Fruit fly (Drosophila melanogaster): ENCODE data around the gene CG44098.
A peak's percentile ranks its signal among the peaks of the same experiment; 100 is the strongest.

The CG44098 gene

DNA sequence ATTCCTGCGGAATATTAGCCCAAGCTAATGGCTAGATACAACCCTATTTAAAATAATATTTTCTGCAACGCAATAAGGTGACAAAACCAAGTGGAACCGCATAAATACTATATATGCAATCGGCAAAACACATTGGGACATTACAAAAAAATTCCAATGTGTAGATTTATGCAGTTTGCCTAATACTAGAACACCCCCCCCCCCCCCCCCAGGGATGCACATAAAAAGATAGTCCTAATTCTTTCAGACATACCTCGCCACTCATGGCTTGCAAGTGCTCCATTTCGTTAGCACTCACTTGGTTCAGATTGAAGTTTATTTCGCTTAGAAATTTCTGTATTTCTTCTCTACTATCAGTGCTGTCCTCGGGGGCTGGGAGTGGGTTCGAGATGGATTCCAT is 27.5 kb downstream of the CG44098 start:
- TF ChIP-seq Stat92E (GFP tag; optimal IDR thresholded peaks at IDR 0.05), result peak in 1 of 3 experiments; percentile 79
- no peak for TF ChIP-seq CG8281 (tag; optimal IDR thresholded peaks at IDR 0.05)
- TF ChIP-seq Ravus (GFP tag; IDR thresholded peaks at IDR 0.05), result no peak
- TF ChIP-seq Hr39 (optimal IDR thresholded peaks at IDR 0.05), result peak; percentile 77

DNA sequence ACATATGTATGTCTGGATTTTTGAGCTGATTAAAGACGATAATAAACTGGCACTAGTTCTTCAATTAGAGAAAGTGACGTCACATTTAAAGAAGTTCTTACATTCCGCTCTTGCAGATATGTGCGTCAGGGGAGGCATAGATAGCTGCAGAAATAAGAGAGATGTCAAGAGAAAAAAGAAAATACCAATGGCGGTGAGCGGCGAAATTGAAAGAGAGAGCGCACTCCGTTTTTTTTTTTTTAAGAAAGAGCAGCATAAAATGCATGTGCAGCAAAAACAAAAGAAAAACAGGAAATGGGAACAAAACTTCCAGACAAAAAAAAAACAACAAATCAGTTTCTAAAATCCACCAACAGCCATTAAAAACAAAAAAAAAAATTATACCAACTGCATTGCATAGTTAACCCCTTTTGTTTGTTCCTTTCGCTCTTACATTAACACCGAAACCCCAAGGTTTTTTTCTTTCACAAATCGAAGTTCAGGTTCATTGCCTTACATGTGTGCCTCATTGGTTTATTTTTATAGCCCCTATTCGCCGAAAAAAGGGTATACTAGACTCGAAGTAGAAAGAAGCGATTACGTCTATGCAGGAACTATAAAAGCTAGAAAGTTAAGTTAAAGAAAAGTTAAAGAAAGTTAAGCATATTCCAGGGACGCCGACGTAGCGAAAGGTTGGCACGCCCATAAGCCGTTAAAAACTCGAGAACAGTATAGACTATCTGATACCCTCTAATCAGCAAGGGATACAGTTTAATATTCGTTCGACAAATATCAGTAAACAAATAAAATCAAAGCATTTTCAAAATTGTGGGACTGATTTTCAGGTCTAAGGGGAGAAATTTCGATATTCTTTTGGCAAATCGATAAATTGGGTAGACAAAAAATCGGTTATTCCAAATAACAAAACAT is 32.2 kb downstream of the CG44098 start:
- TF ChIP-seq mld (GFP tag; IDR thresholded peaks at IDR 0.05; ENCODE audit: partially characterized antibody) (peak; percentile 78; the same call in 2 of the 3 replicates), inv (GFP tag; IDR thresholded peaks at IDR 0.05; ENCODE audit: partially characterized antibody) (peak; percentile 16; the same call in 1 of the 2 replicates), eve (GFP tag; optimal IDR thresholded peaks at IDR 0.05) (peak in 1 of 2 experiments; percentile 5), sqz (GFP tag; optimal IDR thresholded peaks at IDR 0.05) (peak; percentile 94), hb (GFP tag; IDR thresholded peaks at IDR 0.05; ENCODE audit: partially characterized antibody) (peak; percentile 80; the same call in 2 of the 3 replicates), corto (GFP tag; optimal IDR thresholded peaks at IDR 0.05) (no peak), ato (GFP tag; IDR thresholded peaks at IDR 0.05; ENCODE audit: partially characterized antibody) (peak; percentile 19; the same call in 1 of the 2 replicates), CG32772 (GFP tag; IDR thresholded peaks at IDR 0.05) (peak; percentile 17; the same call in 1 of the 2 replicates), cg (GFP tag; optimal IDR thresholded peaks at IDR 0.05) (peak; percentile 2), Trl (optimal IDR thresholded peaks at IDR 0.05) (peak; percentile 77 to 83), Trl (GFP tag; optimal IDR thresholded peaks at IDR 0.05) (no peak), p53 (GFP tag; optimal IDR thresholded peaks at IDR 0.05) (no peak), nom (GFP tag; optimal IDR thresholded peaks at IDR 0.05) (peak; percentile 92), onecut (GFP tag; IDR thresholded peaks at IDR 0.05) (peak; percentile 8; the same call in 1 of the 2 replicates), CG4282 (GFP tag; optimal IDR thresholded peaks at IDR 0.05) (no peak), Drgx (GFP tag; IDR thresholded peaks at IDR 0.05) (peak; percentile 64), CG16813 (GFP tag; IDR thresholded peaks at IDR 0.05; ENCODE audit: partially characterized antibody) (peak; percentile 69), CG2199 (GFP tag; IDR thresholded peaks at IDR 0.05) (peak; percentile 45; the same call in 1 of the 3 replicates), CG13287 (GFP tag; IDR thresholded peaks at IDR 0.05; ENCODE audit: partially characterized antibody) (peak; percentile 15; the same call in 1 of the 2 replicates), CG14860 (GFP tag; IDR thresholded peaks at IDR 0.05; ENCODE audit: partially characterized antibody) (peak; percentile 76), Bgb (GFP tag; IDR thresholded peaks at IDR 0.05; ENCODE audit: partially characterized antibody) (0 out of 2 replicates have a peak, but pooled peaks have one; percentile 27), Scr (GFP tag; IDR thresholded peaks at IDR 0.05; ENCODE audit: partially characterized antibody) (peak; percentile 56), nerfin-2 (GFP tag; IDR thresholded peaks at IDR 0.05; ENCODE audit: partially characterized antibody) (peak; percentile 83), CG3163 (GFP tag; optimal IDR thresholded peaks at IDR 0.05) (peak; percentile 97), slp2 (GFP tag; optimal IDR thresholded peaks at IDR 0.05) (no peak), pan (optimal IDR thresholded peaks at IDR 0.05) (no peak), pan (GFP tag; optimal IDR thresholded peaks at IDR 0.05 in 1 of 2, IDR thresholded peaks at IDR 0.05 in 1 of 2) (peak in 1 of 2 experiments; percentile 16), Ssrp (tag; optimal IDR thresholded peaks at IDR 0.05) (no peak), lmd (GFP tag; IDR thresholded peaks at IDR 0.05) (no peak), bbx (GFP tag; IDR thresholded peaks at IDR 0.05; ENCODE audit: partially characterized antibody) (peak; percentile 69), CG7963 (GFP tag; IDR thresholded peaks at IDR 0.05; ENCODE audit: partially characterized antibody) (peak; percentile 67; the same call in 2 of the 3 replicates), bsh (GFP tag; optimal IDR thresholded peaks at IDR 0.05) (peak in 1 of 2 experiments; percentile 93), HLH4C (GFP tag; IDR thresholded peaks at IDR 0.05; ENCODE audit: partially characterized antibody) (peak; percentile 84), CG8089 (GFP tag; optimal IDR thresholded peaks at IDR 0.05) (no peak), schlank (tag; optimal IDR thresholded peaks at IDR 0.05) (no peak), CG2875 (GFP tag; optimal IDR thresholded peaks at IDR 0.05) (no peak), vnd (GFP tag; IDR thresholded peaks at IDR 0.05; ENCODE audit: partially characterized antibody) (peak; percentile 67; the same call in 2 of the 3 replicates), D19B (GFP tag; optimal IDR thresholded peaks at IDR 0.05) (peak; percentile 67), D19A (tag; optimal IDR thresholded peaks at IDR 0.05) (peak; percentile 72), CG6791 (GFP tag; IDR thresholded peaks at IDR 0.05; ENCODE audit: partially characterized antibody) (peak; percentile 82)
